Worm (Caenorhabditis elegans) whole organism, L2 larva: Measurements from ENCODE around the gene ras-1.
"Not testable (repeated sequence)": the region's sequence is repeated elsewhere in the genome, so short reads cannot be mapped to it uniquely, and the experiment has no call there.

Source experiments
- F13H6.1 ChIP-seq: sonication (generic microtip); optimal IDR thresholded peaks from 2 replicates; lab custom pipeline; 2016; ENCODE audit warnings: missing genetic modification characterization, missing compliant biosample characterization
- Y55F3AM.14 ChIP-seq: fragments of 200-800 bp; sonication (Bioruptor generic); optimal IDR thresholded peaks from 2 replicates; lab custom pipeline; 2018; ENCODE audit warnings: mild to moderate bottlenecking, missing genetic modification characterization, missing compliant biosample characterization
- ZK546.5 ChIP-seq: sonication (generic microtip); optimal IDR thresholded peaks from 2 replicates; lab custom pipeline; 2017; ENCODE audit warnings: missing biosample characterization, missing genetic modification characterization
- alr-1 ChIP-seq: fragments of 150-350 bp; optimal IDR thresholded peaks from 2 replicates; lab custom pipeline; 2014; ENCODE audit warnings: missing biosample characterization, missing genetic modification characterization
- aly-2 ChIP-seq: fragments of 150-350 bp; optimal IDR thresholded peaks from 2 replicates; lab custom pipeline; 2014; ENCODE audit warnings: missing biosample characterization, missing genetic modification characterization
- ama-1 ChIP-seq: fragments of 150-350 bp; optimal IDR thresholded peaks from 2 replicates; lab custom pipeline; 2018; ENCODE audit warnings: inconsistent platforms
- ceh-16 ChIP-seq: fragments of 150-350 bp; optimal IDR thresholded peaks from 2 replicates; lab custom pipeline; 2014; ENCODE audit warnings: missing biosample characterization, missing genetic modification characterization
- ceh-82 ChIP-seq: fragments of 150-350 bp; optimal IDR thresholded peaks from 2 replicates; lab custom pipeline; 2014; ENCODE audit warnings: missing biosample characterization, missing genetic modification characterization
- crh-2 ChIP-seq: sonication (generic microtip); optimal IDR thresholded peaks from 2 replicates; lab custom pipeline; 2017; ENCODE audit warnings: missing biosample characterization, missing genetic modification characterization
- dmd-4 ChIP-seq: sonication (generic microtip); optimal IDR thresholded peaks from 2 replicates; lab custom pipeline; 2017; ENCODE audit warnings: missing biosample characterization, missing genetic modification characterization
- egl-27 ChIP-seq: sonication (generic microtip); optimal IDR thresholded peaks from 3 replicates; lab custom pipeline; 2017; ENCODE audit warnings: missing biosample characterization, missing genetic modification reagents, missing genetic modification characterization
- elt-1 ChIP-seq: fragments of 150-350 bp; optimal IDR thresholded peaks from 2 replicates; lab custom pipeline; 2014; ENCODE audit warnings: missing biosample characterization, missing genetic modification characterization
- fos-1 ChIP-seq: fragments of 150-350 bp; optimal IDR thresholded peaks from 2 replicates; lab custom pipeline; 2014; ENCODE audit warnings: missing biosample characterization, missing genetic modification characterization
- gmeb-1 ChIP-seq: fragments of 150-350 bp; optimal IDR thresholded peaks from 2 replicates; lab custom pipeline; 2014; ENCODE audit warnings: missing biosample characterization, missing genetic modification characterization
- lin-39 ChIP-seq: fragments of 150-350 bp; optimal IDR thresholded peaks from 2 replicates; lab custom pipeline; 2014; ENCODE audit warnings: missing biosample characterization, missing genetic modification reagents, missing genetic modification characterization
- lsy-2 ChIP-seq, 2 experiments: fragments of 150-350 bp in 1 of 2; sonication (generic microtip) in 1 of 2; optimal IDR thresholded peaks; 2 replicates each; lab custom pipeline; 2014 to 2017; ENCODE audit warnings: missing biosample characterization in 2 of 2, missing genetic modification characterization in 2 of 2
- mab-5 ChIP-seq: fragments of 150-350 bp; optimal IDR thresholded peaks from 2 replicates; lab custom pipeline; 2014; ENCODE audit warnings: missing biosample characterization, missing genetic modification characterization
- mbf-1 ChIP-seq: sonication (generic microtip); optimal IDR thresholded peaks from 2 replicates; lab custom pipeline; 2017; ENCODE audit warnings: missing biosample characterization, missing genetic modification characterization
- mdl-1 ChIP-seq, 2 experiments: fragments of 150-350 bp in 1 of 2; sonication (generic microtip) in 1 of 2; optimal IDR thresholded peaks; 2 replicates each; lab custom pipeline; 2017; ENCODE audit warnings: missing biosample characterization in 2 of 2, missing genetic modification characterization in 2 of 2
- nhr-10 ChIP-seq: sonication (generic microtip); optimal IDR thresholded peaks from 2 replicates; lab custom pipeline; 2017; ENCODE audit warnings: missing biosample characterization, missing genetic modification characterization
- nhr-11 ChIP-seq: fragments of 150-350 bp; optimal IDR thresholded peaks from 2 replicates; lab custom pipeline; 2014; ENCODE audit warnings: missing biosample characterization, missing genetic modification characterization
- nhr-12 ChIP-seq: fragments of 150-350 bp; optimal IDR thresholded peaks from 2 replicates; lab custom pipeline; 2014; ENCODE audit warnings: missing biosample characterization, missing genetic modification characterization
- nhr-21 ChIP-seq: fragments of 150-350 bp; optimal IDR thresholded peaks from 2 replicates; lab custom pipeline; 2014; ENCODE audit warnings: missing biosample characterization, missing genetic modification characterization
- nhr-23 ChIP-seq: fragments of 150-350 bp; optimal IDR thresholded peaks from 2 replicates; lab custom pipeline; 2014; ENCODE audit warnings: missing biosample characterization, missing genetic modification reagents, missing genetic modification characterization
- nhr-25 ChIP-seq: fragments of 150-350 bp; sonication (generic microtip); optimal IDR thresholded peaks from 3 replicates; lab custom pipeline; 2014; ENCODE audit warnings: missing biosample characterization, missing genetic modification characterization
- nhr-77 ChIP-seq: fragments of 150-350 bp; optimal IDR thresholded peaks from 2 replicates; lab custom pipeline; 2014; ENCODE audit warnings: missing biosample characterization, missing genetic modification characterization
- peb-1 ChIP-seq: fragments of 150-350 bp; optimal IDR thresholded peaks from 2 replicates; lab custom pipeline; 2014; ENCODE audit warnings: missing biosample characterization, missing genetic modification characterization
- sem-4 ChIP-seq: fragments of 150-350 bp; optimal IDR thresholded peaks from 2 replicates; lab custom pipeline; 2014; ENCODE audit warnings: missing biosample characterization, missing genetic modification reagents, missing genetic modification characterization
- skn-1 ChIP-seq: sonication (generic microtip); optimal IDR thresholded peaks from 2 replicates; lab custom pipeline; 2017; ENCODE audit warnings: missing biosample characterization, missing genetic modification characterization
- sma-3 ChIP-seq: sonication (generic microtip); optimal IDR thresholded peaks from 2 replicates; lab custom pipeline; 2016; ENCODE audit warnings: missing genetic modification reagents, missing genetic modification characterization, missing compliant biosample characterization
- sma-9 ChIP-seq, 2 experiments: fragments of 150-350 bp in 1 of 2; sonication (generic microtip) in 1 of 2; optimal IDR thresholded peaks; 2 replicates each; lab custom pipeline; 2014 to 2016; ENCODE audit warnings: missing genetic modification characterization in 2 of 2, mild to moderate bottlenecking in 1 of 2, missing biosample characterization in 1 of 2, missing compliant biosample characterization in 1 of 2, missing genetic modification reagents in 1 of 2, moderate library complexity in 1 of 2
- unc-55 ChIP-seq: fragments of 150-350 bp; sonication (generic microtip); optimal IDR thresholded peaks from 3 replicates; lab custom pipeline; 2014; ENCODE audit warnings: missing biosample characterization, missing genetic modification reagents, missing genetic modification characterization
- unc-62 ChIP-seq: fragments of 150-350 bp; optimal IDR thresholded peaks from 2 replicates; lab custom pipeline; 2014; ENCODE audit warnings: missing biosample characterization, missing genetic modification reagents, missing genetic modification characterization
- zag-1 ChIP-seq: fragments of 150-350 bp; optimal IDR thresholded peaks from 2 replicates; lab custom pipeline; 2014; ENCODE audit warnings: missing biosample characterization, missing genetic modification characterization
- ztf-11 ChIP-seq: sonication (generic microtip); optimal IDR thresholded peaks from 2 replicates; lab custom pipeline; 2017; ENCODE audit warnings: missing biosample characterization, missing genetic modification characterization

ras-1 gene

ce11 chrII:12323305-12323704 lies 28.7 kb downstream of the ras-1 start, which contains the start of gene sre-53:
sre-53 (minus strand) TSS chrII:12323405.
- TF ChIP-seq Y55F3AM.14 (GFP tag; lab: Kevin White, UChicago) (no peak), lin-39 (no peak), alr-1 (tag; lab: Kevin White, UChicago) (no peak), sma-3 (GFP tag; lab: Kevin White, UChicago) (no peak), mab-5 (tag; lab: Kevin White, UChicago) (no peak), ztf-11 (no peak), skn-1 (tag; lab: Kevin White, UChicago) (no peak), crh-2 (tag; lab: Kevin White, UChicago) (no peak), dmd-4 (tag; lab: Kevin White, UChicago) (no peak), ceh-82 (tag; lab: Kevin White, UChicago) (no peak), ZK546.5 (tag; lab: Kevin White, UChicago) (no peak), lsy-2 (tag; optimal IDR thresholded peaks at IDR 0.05; lab: Kevin White, UChicago) (no peak), zag-1 (tag; lab: Kevin White, UChicago) (no peak)

ce11 chrII:12318541-12318940 lies 33.5 kb downstream of the ras-1 start, which contains the start of gene sre-49:
sre-49 (plus strand) TSS chrII:12318841.
- TF ChIP-seq sma-9 (GFP tag; optimal IDR thresholded peaks at IDR 0.05; lab: Kevin White, UChicago); sma-9 (tag; optimal IDR thresholded peaks at IDR 0.05; lab: Kevin White, UChicago); lsy-2 (tag; optimal IDR thresholded peaks at IDR 0.05; lab: Kevin White, UChicago); peb-1 (tag; lab: Kevin White, UChicago): not testable (repeated sequence)

ce11 chrII:12311560-12311959 lies 40.5 kb downstream of the ras-1 start, which contains the start of gene sre-51:
sre-51 (plus strand) TSS chrII:12311860.
- TF ChIP-seq ama-1 (lab: Kevin White, UChicago), result no peak
- TF ChIP-seq skn-1 (tag; lab: Kevin White, UChicago), result no peak
- TF ChIP-seq fos-1 (tag; lab: Kevin White, UChicago), result no peak
- TF ChIP-seq ZK546.5 (tag; lab: Kevin White, UChicago), result no peak
- no peak for TF ChIP-seq unc-55
- no peak for TF ChIP-seq mbf-1 (tag; lab: Kevin White, UChicago)
- no peak for TF ChIP-seq egl-27 (tag; lab: Kevin White, UChicago)
- no peak for TF ChIP-seq nhr-21 (tag; lab: Kevin White, UChicago)
- no peak for TF ChIP-seq gmeb-1 (tag; lab: Kevin White, UChicago)
- no peak for TF ChIP-seq mdl-1 (tag; optimal IDR thresholded peaks at IDR 0.05; lab: Kevin White, UChicago)
- no peak for TF ChIP-seq mab-5 (tag; lab: Kevin White, UChicago)
- no peak for TF ChIP-seq nhr-10 (tag; lab: Kevin White, UChicago)
- TF ChIP-seq unc-62, result no peak
- no peak for TF ChIP-seq ceh-16 (tag; lab: Kevin White, UChicago)
- TF ChIP-seq nhr-25 (tag; lab: Kevin White, UChicago), result no peak
- no peak for TF ChIP-seq nhr-12 (tag; lab: Kevin White, UChicago)
- no peak for TF ChIP-seq lin-39
- TF ChIP-seq elt-1 (tag; lab: Kevin White, UChicago), result no peak

ce11 chrII:12309614-12310013 lies 42.4 kb downstream of the ras-1 start, which contains the start of gene C50E10.2:
C50E10.2 (minus strand) TSS chrII:12309714.
- no peak for TF ChIP-seq nhr-25 (tag; lab: Kevin White, UChicago)
- TF ChIP-seq, all 48 proteins: peak for 0

- no peak for TF ChIP-seq nhr-23 (tag; lab: Kevin White, UChicago)
Measured at ce11 chrII:12303142-12303541, 48.9 kb downstream of the ras-1 start, which contains the start of gene sre-50. sre-50 (plus strand) TSS chrII:12303525.

- TF ChIP-seq unc-55, result no peak
- no peak for TF ChIP-seq fos-1 (tag; lab: Kevin White, UChicago)
- TF ChIP-seq ztf-11, result no peak
- no peak for TF ChIP-seq alr-1 (tag; lab: Kevin White, UChicago)
- no peak for TF ChIP-seq mbf-1 (tag; lab: Kevin White, UChicago)
- TF ChIP-seq lin-39, result no peak
- no peak for TF ChIP-seq nhr-11
- no peak for TF ChIP-seq ZK546.5 (tag; lab: Kevin White, UChicago)
- no peak for TF ChIP-seq F13H6.1
- no peak for TF ChIP-seq nhr-77
- TF ChIP-seq nhr-21 (tag; lab: Kevin White, UChicago), result no peak
- no peak for TF ChIP-seq unc-62
- TF ChIP-seq aly-2 (tag; lab: Kevin White, UChicago), result no peak
- TF ChIP-seq sem-4 (tag; lab: Kevin White, UChicago), result no peak
- no peak for TF ChIP-seq crh-2 (tag; lab: Kevin White, UChicago)
Measured at ce11 chrII:12302354-12302753, 49.7 kb downstream of the ras-1 start, which contains the start of gene C50E10.1. C50E10.1 (minus strand) TSS chrII:12302454.
